Worm (Caenorhabditis elegans) whole organism, L3 larva: Measurements from ENCODE around the gene srr-10.

Source experiments
- ZK546.5 ChIP-seq: sonication (generic microtip); optimal IDR thresholded peaks from 2 replicates; lab custom pipeline; 2017; ENCODE audit warnings: missing biosample characterization, missing genetic modification characterization
- elt-2 ChIP-seq: sonication (generic microtip); optimal IDR thresholded peaks from 2 replicates; lab custom pipeline; 2016; ENCODE audit warnings: missing genetic modification reagents, mild to moderate bottlenecking, missing genetic modification characterization, missing compliant biosample characterization
- nhr-77 ChIP-seq: fragments of 150-350 bp; optimal IDR thresholded peaks from 2 replicates; lab custom pipeline; 2014; ENCODE audit warnings: missing biosample characterization, missing genetic modification characterization
- unc-39 ChIP-seq: sonication (generic microtip); optimal IDR thresholded peaks from 4 replicates; lab custom pipeline; 2017; ENCODE audit warnings: missing biosample characterization, missing genetic modification characterization

- TF ChIP-seq nhr-77 (tag; lab: Kevin White, UChicago) (no peak), unc-39 (tag; lab: Kevin White, UChicago) (no peak), elt-2 (no peak), ZK546.5 (tag; lab: Kevin White, UChicago) (no peak)
These were observed 26.9 kb upstream of the srr-10 start, which contains the start of gene ZK105.11 for ce11 chrV:7708525-7708924.
